Worm (Caenorhabditis elegans) whole organism, L2 larva: ENCODE measurements around the gene F41E6.7.

Experiments used
- blmp-1 ChIP-seq: sonication (generic microtip); optimal IDR thresholded peaks from 2 replicates; lab custom pipeline; 2017; ENCODE audit warnings: missing genetic modification characterization, mild to moderate bottlenecking, missing compliant biosample characterization, antibody characterized with exemption, moderate library complexity; ENCODE audit not compliant: insufficient read depth
- elt-1 ChIP-seq: fragments of 150-350 bp; optimal IDR thresholded peaks from 2 replicates; lab custom pipeline; 2014; ENCODE audit warnings: missing biosample characterization, missing genetic modification characterization
- lin-39 ChIP-seq: fragments of 150-350 bp; optimal IDR thresholded peaks from 2 replicates; lab custom pipeline; 2014; ENCODE audit warnings: missing biosample characterization, missing genetic modification reagents, missing genetic modification characterization
- mdl-1 ChIP-seq, 2 experiments: fragments of 150-350 bp in 1 of 2; sonication (generic microtip) in 1 of 2; optimal IDR thresholded peaks; 2 replicates each; lab custom pipeline; 2017; ENCODE audit warnings: missing biosample characterization in 2 of 2, missing genetic modification characterization in 2 of 2
- nhr-10 ChIP-seq: sonication (generic microtip); optimal IDR thresholded peaks from 2 replicates; lab custom pipeline; 2017; ENCODE audit warnings: missing biosample characterization, missing genetic modification characterization
- nhr-77 ChIP-seq: fragments of 150-350 bp; optimal IDR thresholded peaks from 2 replicates; lab custom pipeline; 2014; ENCODE audit warnings: missing biosample characterization, missing genetic modification characterization
- snpc-4 ChIP-seq: fragments of 150-350 bp; optimal IDR thresholded peaks from 2 replicates; lab custom pipeline; 2014; ENCODE audit warnings: missing biosample characterization, missing genetic modification characterization
- unc-62 ChIP-seq: fragments of 150-350 bp; optimal IDR thresholded peaks from 2 replicates; lab custom pipeline; 2014; ENCODE audit warnings: missing biosample characterization, missing genetic modification reagents, missing genetic modification characterization
- ztf-11 ChIP-seq: sonication (generic microtip); optimal IDR thresholded peaks from 2 replicates; lab custom pipeline; 2017; ENCODE audit warnings: missing biosample characterization, missing genetic modification characterization
- ztf-4 ChIP-seq: fragments of 150-350 bp; optimal IDR thresholded peaks from 2 replicates; lab custom pipeline; 2014; ENCODE audit warnings: missing biosample characterization, missing genetic modification characterization

DNA sequence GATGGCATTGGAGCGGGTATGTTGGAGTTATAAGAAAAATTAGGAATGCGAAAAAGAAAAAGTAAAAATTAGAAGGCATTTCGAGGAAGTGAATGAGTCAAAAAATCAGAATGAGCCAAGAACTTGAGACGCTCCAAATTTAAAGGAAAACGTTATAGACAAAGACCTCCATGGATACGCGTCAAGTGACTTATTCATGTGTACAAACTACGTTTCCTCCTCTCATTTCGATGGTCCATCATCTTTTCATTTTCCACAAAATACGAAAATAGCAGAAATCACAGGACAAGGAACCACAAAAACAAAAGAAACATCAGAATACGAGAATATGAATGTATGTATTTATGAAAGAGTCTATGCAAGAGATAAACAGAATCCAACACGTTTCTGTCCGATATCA lies 42.2 kb upstream of the F41E6.7 start, which contains the start of gene F28A12.3:
- TF ChIP-seq unc-62 (GFP tag; lab: Kevin White, UChicago) (no peak), nhr-77 (tag; lab: Kevin White, UChicago) (no peak), mdl-1 (tag; optimal IDR thresholded peaks at IDR 0.05; lab: Kevin White, UChicago) (no peak), nhr-10 (no peak), ztf-11 (tag; lab: Kevin White, UChicago) (no peak), lin-39 (tag; lab: Kevin White, UChicago) (no peak), elt-1 (no peak), snpc-4 (tag; lab: Kevin White, UChicago) (no peak), ztf-4 (tag; lab: Kevin White, UChicago) (no peak), blmp-1 (tag; lab: Kevin White, UChicago) (no peak)
